Fruit fly (Drosophila melanogaster): Measurements from ENCODE around the gene Zaf1.

dm6 chr3R:11619709-11620409, 5.6 kb downstream of the Zaf1 start, which contains the start of the genes Jupiter and CG14710:
- TF ChIP-seq CTCF (optimal IDR thresholded peaks at IDR 0.05): peak; percentile 31 to 38
- TF ChIP-seq CG8478 (optimal IDR thresholded peaks at IDR 0.05): no peak

Data from S2 (cell line).